Fruit fly (Drosophila melanogaster) whole organism, embryonic: ENCODE measurements around the gene MsrA.
A peak's percentile ranks its signal among the peaks of the same experiment; 100 is the strongest.

Experiments
- Aef1 ChIP-seq: fragments of 200-800 bp; sonication (Bioruptor generic); IDR thresholded peaks from 3 replicates; pipeline ENCODE4 v1.3.6; 2022; ENCODE audit warnings: missing biosample characterization, missing genetic modification characterization
- Awh ChIP-seq: fragments of 200-800 bp; sonication (Bioruptor generic); IDR thresholded peaks from 2 replicates; pipeline ENCODE4, ENCODE4 v1.3.6; 2022; ENCODE audit warnings: missing biosample characterization, missing genetic modification characterization
- BEAF-32 ChIP-seq: fragments of 200-800 bp; sonication (Bioruptor generic); optimal IDR thresholded peaks from 3 replicates; lab custom pipeline; 2017; ENCODE audit warnings: missing biosample characterization, missing genetic modification characterization, mild to moderate bottlenecking, moderate library complexity, missing genetic modification reagents
- CG10321 ChIP-seq: fragments of 200-800 bp; sonication (Bioruptor generic); IDR thresholded peaks from 2 replicates; pipeline ENCODE4 v1.3.6; 2022; ENCODE audit warnings: missing biosample characterization, missing genetic modification characterization
- CG11093 ChIP-seq: fragments of 200-800 bp; sonication (Bioruptor generic); IDR thresholded peaks from 3 replicates; pipeline ENCODE4 v1.3.6; 2022; ENCODE audit warnings: missing biosample characterization, missing genetic modification characterization
- CG12219 ChIP-seq: fragments of 200-800 bp; sonication (Bioruptor generic); optimal IDR thresholded peaks from 3 replicates; lab custom pipeline; 2018; ENCODE audit warnings: missing biosample characterization, mild to moderate bottlenecking, missing genetic modification characterization
- CG16779 ChIP-seq: fragments of 200-800 bp; sonication (Bioruptor generic); IDR thresholded peaks from 2 replicates; pipeline ENCODE4 v1.3.6; 2022; ENCODE audit warnings: missing biosample characterization, missing genetic modification characterization
- CG17612 ChIP-seq: fragments of 200-800 bp; sonication (Bioruptor generic); IDR thresholded peaks from 2 replicates; pipeline ENCODE4 v1.3.6; 2022; ENCODE audit warnings: missing biosample characterization, missing genetic modification characterization
- CG2199 ChIP-seq: fragments of 200-800 bp; sonication (Bioruptor generic); IDR thresholded peaks from 3 replicates; pipeline ENCODE4 v1.3.6; 2022; ENCODE audit warnings: missing biosample characterization, missing genetic modification characterization
- CG2889 ChIP-seq: fragments of 200-800 bp; sonication (Bioruptor generic); IDR thresholded peaks from 3 replicates; pipeline ENCODE4 v1.3.6; 2022; ENCODE audit warnings: missing biosample characterization, missing genetic modification characterization
- CG33557 ChIP-seq: fragments of 200-800 bp; sonication (Bioruptor generic); optimal IDR thresholded peaks from 2 replicates; lab custom pipeline; 2019; ENCODE audit warnings: missing biosample characterization, mild to moderate bottlenecking, missing genetic modification characterization, moderate library complexity
- CG4730 ChIP-seq: fragments of 200-800 bp; sonication (Bioruptor generic); IDR thresholded peaks from 2 replicates; pipeline ENCODE4 v1.3.6; 2022; ENCODE audit warnings: missing biosample characterization, missing genetic modification characterization
- CG4854 ChIP-seq: fragments of 200-800 bp; sonication (Bioruptor generic); optimal IDR thresholded peaks from 2 replicates; lab custom pipeline; 2016; ENCODE audit warnings: missing biosample characterization, missing genetic modification characterization, inconsistent platforms
- CG6654 ChIP-seq: fragments of 200-800 bp; sonication (Bioruptor generic); optimal IDR thresholded peaks from 2 replicates; lab custom pipeline; 2017; ENCODE audit warnings: missing biosample characterization, mild to moderate bottlenecking, missing genetic modification characterization
- CG6683 ChIP-seq: fragments of 200-800 bp; sonication (Bioruptor generic); optimal IDR thresholded peaks from 2 replicates; lab custom pipeline; 2017; ENCODE audit warnings: missing biosample characterization, mild to moderate bottlenecking, missing genetic modification characterization, missing genetic modification reagents
- CG6791 ChIP-seq: fragments of 200-800 bp; sonication (Bioruptor generic); IDR thresholded peaks from 3 replicates; pipeline ENCODE4 v1.3.6; 2022; ENCODE audit warnings: missing biosample characterization, missing genetic modification characterization; ENCODE audit not compliant: partially characterized antibody
- CG7372 ChIP-seq: fragments of 200-800 bp; sonication (Bioruptor generic); IDR thresholded peaks from 2 replicates; pipeline ENCODE4 v1.3.6; 2022; ENCODE audit warnings: missing biosample characterization, missing genetic modification characterization
- CG7963 ChIP-seq: fragments of 200-800 bp; sonication (Bioruptor generic); IDR thresholded peaks from 3 replicates; pipeline ENCODE4 v1.3.6; 2022; ENCODE audit warnings: missing biosample characterization, missing genetic modification characterization; ENCODE audit not compliant: partially characterized antibody
- Dip3 ChIP-seq: fragments of 200-800 bp; sonication (Bioruptor generic); optimal IDR thresholded peaks from 3 replicates; lab custom pipeline; 2016; ENCODE audit warnings: missing biosample characterization, missing genetic modification characterization
- Jarid2 ChIP-seq: fragments of 200-800 bp; sonication (Bioruptor generic); optimal IDR thresholded peaks from 3 replicates; lab custom pipeline; 2017; ENCODE audit warnings: mild to moderate bottlenecking, missing biosample characterization, missing genetic modification reagents, missing genetic modification characterization
- Kr ChIP-seq: fragments of 200-800 bp; sonication (Bioruptor generic); optimal IDR thresholded peaks from 2 replicates; lab custom pipeline; 2017; ENCODE audit warnings: missing biosample characterization, mild to moderate bottlenecking, missing genetic modification characterization
- MTF-1 ChIP-seq: fragments of 200-800 bp; sonication (Bioruptor generic); optimal IDR thresholded peaks from 2 replicates; lab custom pipeline; 2018; ENCODE audit warnings: missing biosample characterization, mild to moderate bottlenecking, missing genetic modification characterization, borderline replicate concordance
- Mes4 ChIP-seq: fragments of 200-800 bp; sonication (Bioruptor generic); optimal IDR thresholded peaks from 2 replicates; lab custom pipeline; 2016; ENCODE audit warnings: missing biosample characterization, missing genetic modification characterization
- Myb ChIP-seq: fragments of 200-800 bp; sonication (Bioruptor generic); optimal IDR thresholded peaks from 2 replicates; lab custom pipeline; 2016; ENCODE audit warnings: missing biosample characterization, missing genetic modification characterization
- Optix ChIP-seq: fragments of 200-800 bp; sonication (Bioruptor generic); IDR thresholded peaks from 3 replicates; pipeline ENCODE4 v1.3.6; 2022; ENCODE audit warnings: missing biosample characterization, missing genetic modification characterization
- PHDP ChIP-seq: fragments of 200-800 bp; sonication (Bioruptor generic); optimal IDR thresholded peaks from 3 replicates; lab custom pipeline; 2018; ENCODE audit warnings: missing biosample characterization, mild to moderate bottlenecking, missing genetic modification characterization, moderate library complexity
- Spps ChIP-seq: fragments of 200-800 bp; sonication (Bioruptor generic); optimal IDR thresholded peaks from 2 replicates; lab custom pipeline; 2018; ENCODE audit warnings: missing biosample characterization, mild to moderate bottlenecking, missing genetic modification characterization
- Sry-β ChIP-seq: fragments of 200-800 bp; sonication (Bioruptor generic); optimal IDR thresholded peaks from 2 replicates; lab custom pipeline; 2018; ENCODE audit warnings: missing biosample characterization, mild to moderate bottlenecking, missing genetic modification characterization, moderate library complexity
- Tbp ChIP-seq: fragments of >200 bp; optimal IDR thresholded peaks from 2 replicates; lab custom pipeline; 2018; ENCODE audit warnings: missing biosample characterization, missing genetic modification characterization
- Vsx1 ChIP-seq: fragments of 200-800 bp; sonication (Bioruptor generic); optimal IDR thresholded peaks from 2 replicates; lab custom pipeline; 2017; ENCODE audit warnings: missing biosample characterization, mild to moderate bottlenecking, missing genetic modification characterization, missing genetic modification reagents
- Xrp1 ChIP-seq: fragments of 200-800 bp; sonication (Bioruptor generic); IDR thresholded peaks from 2 replicates; pipeline ENCODE4 v1.3.6; 2022; ENCODE audit warnings: missing biosample characterization, missing genetic modification characterization
- ac ChIP-seq: fragments of 200-800 bp; sonication (Bioruptor generic); optimal IDR thresholded peaks from 3 replicates; lab custom pipeline; 2017; ENCODE audit warnings: missing biosample characterization, mild to moderate bottlenecking, missing genetic modification characterization
- aop ChIP-seq: fragments of 200-800 bp; sonication (Bioruptor generic); IDR thresholded peaks from 2 replicates; pipeline ENCODE4 v1.3.6; 2022; ENCODE audit warnings: missing biosample characterization, missing genetic modification characterization
- corto ChIP-seq: fragments of 200-800 bp; sonication (Bioruptor generic); optimal IDR thresholded peaks from 2 replicates; lab custom pipeline; 2016; ENCODE audit warnings: missing biosample characterization, mild to moderate bottlenecking, missing genetic modification characterization, moderate library complexity
- crc ChIP-seq: fragments of 200-800 bp; sonication (Bioruptor generic); optimal IDR thresholded peaks from 2 replicates; lab custom pipeline; 2016; ENCODE audit warnings: missing biosample characterization, missing genetic modification characterization
- crol ChIP-seq: fragments of 200-800 bp; sonication (Bioruptor generic); IDR thresholded peaks from 2 replicates; pipeline ENCODE4 v1.3.6; 2022; ENCODE audit warnings: missing biosample characterization, missing genetic modification characterization
- cwo ChIP-seq: fragments of 200-800 bp; sonication (Bioruptor generic); optimal IDR thresholded peaks from 3 replicates; lab custom pipeline; 2017; ENCODE audit warnings: missing biosample characterization, missing genetic modification characterization, mild to moderate bottlenecking, moderate library complexity, missing genetic modification reagents
- dm ChIP-seq: fragments of 200-800 bp; sonication (Bioruptor generic); optimal IDR thresholded peaks from 3 replicates; lab custom pipeline; 2016; ENCODE audit warnings: missing biosample characterization, missing genetic modification characterization
- grn ChIP-seq: fragments of 200-800 bp; sonication (Bioruptor generic); optimal IDR thresholded peaks from 3 replicates; lab custom pipeline; 2017; ENCODE audit warnings: missing biosample characterization, missing genetic modification characterization
- gro ChIP-seq: fragments of 200-800 bp; sonication (Bioruptor generic); optimal IDR thresholded peaks from 2 replicates; lab custom pipeline; 2016; ENCODE audit warnings: missing biosample characterization, missing genetic modification characterization
- her ChIP-seq: fragments of 200-800 bp; sonication (Bioruptor generic); optimal IDR thresholded peaks from 2 replicates; lab custom pipeline; 2016; ENCODE audit warnings: missing biosample characterization, missing genetic modification characterization
- kni ChIP-seq: fragments of 200-800 bp; sonication (Bioruptor generic); optimal IDR thresholded peaks from 3 replicates; lab custom pipeline; 2017; ENCODE audit warnings: mild to moderate bottlenecking, missing biosample characterization, missing genetic modification reagents, missing genetic modification characterization
- lab ChIP-seq: fragments of 200-800 bp; sonication (Bioruptor generic); optimal IDR thresholded peaks from 3 replicates; lab custom pipeline; 2017; ENCODE audit warnings: missing biosample characterization, missing genetic modification characterization, mild to moderate bottlenecking, moderate library complexity, missing genetic modification reagents
- lola ChIP-seq, 3 experiments: fragments of >200 bp in 2 of 3; fragments of 200-800 bp in 1 of 3; sonication (Bioruptor generic) in 1 of 3; optimal IDR thresholded peaks; 2 replicates each; lab custom pipeline; 2017 to 2019; ENCODE audit warnings: missing biosample characterization in 3 of 3, missing genetic modification characterization in 3 of 3, mild to moderate bottlenecking in 1 of 3, moderate library complexity in 1 of 3
- pum ChIP-seq: fragments of 200-800 bp; sonication (Bioruptor generic); optimal IDR thresholded peaks from 2 replicates; lab custom pipeline; 2016; ENCODE audit warnings: missing biosample characterization, missing genetic modification characterization
- sob ChIP-seq: fragments of 200-800 bp; sonication (Bioruptor generic); IDR thresholded peaks from 2 replicates; pipeline ENCODE4 v1.3.6; 2022; ENCODE audit warnings: missing biosample characterization, missing genetic modification characterization
- tgo ChIP-seq: fragments of 200-800 bp; sonication (Bioruptor generic); IDR thresholded peaks from 3 replicates; pipeline ENCODE4 v1.3.6; 2022; ENCODE audit warnings: missing biosample characterization, missing genetic modification characterization
- trh ChIP-seq: fragments of 200-800 bp; sonication (Bioruptor generic); optimal IDR thresholded peaks from 2 replicates; lab custom pipeline; 2016; ENCODE audit warnings: missing biosample characterization, missing genetic modification characterization
- wek ChIP-seq: fragments of 200-800 bp; sonication (Bioruptor generic); optimal IDR thresholded peaks from 3 replicates; lab custom pipeline; 2018; ENCODE audit warnings: missing biosample characterization, mild to moderate bottlenecking, missing genetic modification characterization, moderate library complexity

Gene MsrA

dm6 chr3L:15533402-15534129, 22.7 kb downstream of the MsrA start (continued):
- TF ChIP-seq dm (GFP tag; lab: Kevin White, UChicago) (no peak), Myb (GFP tag; lab: Kevin White, UChicago) (no peak), pum (GFP tag; lab: Kevin White, UChicago) (peak; percentile 19), CG4730 (no peak), CG33557 (peak; percentile 34), corto (GFP tag; lab: Kevin White, UChicago) (peak; percentile 3), Xrp1 (GFP tag; lab: Robert Waterston, UW) (peak; percentile 50), CG4854 (GFP tag; lab: Kevin White, UChicago) (no peak), CG6683 (no peak), lola (GFP tag; optimal IDR thresholded peaks at IDR 0.05; lab: Kevin White, UChicago) (no peak), Optix (GFP tag; lab: Robert Waterston, UW) (peak; percentile 41; the same call in 1 of the 3 replicates), Sry-β (GFP tag; lab: Kevin White, UChicago) (no peak), grn (GFP tag; lab: Kevin White, UChicago) (peak; percentile 62), PHDP (peak; percentile 33), Kr (no peak), CG7372 (GFP tag; lab: Robert Waterston, UW) (no peak), CG17612 (no peak), trh (GFP tag; lab: Kevin White, UChicago) (no peak), lab (GFP tag; lab: Kevin White, UChicago) (peak; percentile 61), her (GFP tag; lab: Kevin White, UChicago) (peak; percentile 34), CG16779 (GFP tag; lab: Robert Waterston, UW) (0 out of 2 replicates have a peak, but pooled peaks have one; percentile 3), CG2889 (GFP tag; lab: Robert Waterston, UW) (no peak), aop (GFP tag; lab: Robert Waterston, UW) (no peak), Aef1 (GFP tag; lab: Robert Waterston, UW) (no peak), sob (GFP tag; lab: Robert Waterston, UW) (no peak; the same call in 1 of the 2 replicates), CG7963 (no peak), wek (GFP tag; lab: Kevin White, UChicago) (no peak), CG11093 (GFP tag; lab: Robert Waterston, UW) (0 out of 3 replicates have a peak, but pooled peaks have one; percentile 6), CG10321 (no peak), Mes4 (GFP tag; lab: Kevin White, UChicago) (no peak), Jarid2 (no peak), CG2199 (GFP tag; lab: Robert Waterston, UW) (0 out of 3 replicates have a peak, but pooled peaks have one; percentile 26), gro (GFP tag; lab: Kevin White, UChicago) (no peak), MTF-1 (GFP tag; lab: Kevin White, UChicago) (no peak), Vsx1 (no peak), cwo (peak; percentile 5), Spps (tag; lab: Kevin White, UChicago) (peak; percentile 34), tgo (no peak), Tbp (no peak), CG6791 (GFP tag; lab: Robert Waterston, UW) (no peak), crc (no peak), CG6654 (GFP tag; lab: Kevin White, UChicago) (no peak), Dip3 (GFP tag; lab: Kevin White, UChicago) (peak; percentile 32), BEAF-32 (GFP tag; lab: Kevin White, UChicago) (no peak), CG12219 (GFP tag; lab: Kevin White, UChicago) (peak; percentile 19), Awh (peak; percentile 12; the same call in 1 of the 2 replicates), kni (GFP tag; lab: Kevin White, UChicago) (no peak), ac (GFP tag; lab: Kevin White, UChicago) (no peak), crol (GFP tag; lab: Robert Waterston, UW) (no peak)
